Worm (Caenorhabditis elegans) whole organism, L2 larva: ENCODE measurements around the gene arl-6.

ENCODE experiments used
- aly-2 ChIP-seq: fragments of 150-350 bp; optimal IDR thresholded peaks from 2 replicates; lab custom pipeline; 2014; ENCODE audit warnings: missing biosample characterization, missing genetic modification characterization
- fos-1 ChIP-seq: fragments of 150-350 bp; optimal IDR thresholded peaks from 2 replicates; lab custom pipeline; 2014; ENCODE audit warnings: missing biosample characterization, missing genetic modification characterization
- gmeb-1 ChIP-seq: fragments of 150-350 bp; optimal IDR thresholded peaks from 2 replicates; lab custom pipeline; 2014; ENCODE audit warnings: missing biosample characterization, missing genetic modification characterization
- lsy-2 ChIP-seq, 2 experiments: fragments of 150-350 bp in 1 of 2; sonication (generic microtip) in 1 of 2; optimal IDR thresholded peaks; 2 replicates each; lab custom pipeline; 2014 to 2017; ENCODE audit warnings: missing biosample characterization in 2 of 2, missing genetic modification characterization in 2 of 2
- mab-5 ChIP-seq: fragments of 150-350 bp; optimal IDR thresholded peaks from 2 replicates; lab custom pipeline; 2014; ENCODE audit warnings: missing biosample characterization, missing genetic modification characterization
- nhr-11 ChIP-seq: fragments of 150-350 bp; optimal IDR thresholded peaks from 2 replicates; lab custom pipeline; 2014; ENCODE audit warnings: missing biosample characterization, missing genetic modification characterization
- nhr-237 ChIP-seq: fragments of 150-350 bp; optimal IDR thresholded peaks from 2 replicates; lab custom pipeline; 2014; ENCODE audit warnings: missing biosample characterization, missing genetic modification characterization
- nhr-25 ChIP-seq: fragments of 150-350 bp; sonication (generic microtip); optimal IDR thresholded peaks from 3 replicates; lab custom pipeline; 2014; ENCODE audit warnings: missing biosample characterization, missing genetic modification characterization
- unc-39 ChIP-seq: fragments of 150-350 bp; optimal IDR thresholded peaks from 2 replicates; lab custom pipeline; 2014; ENCODE audit warnings: missing biosample characterization, missing genetic modification characterization
- unc-62 ChIP-seq: fragments of 150-350 bp; optimal IDR thresholded peaks from 2 replicates; lab custom pipeline; 2014; ENCODE audit warnings: missing biosample characterization, missing genetic modification reagents, missing genetic modification characterization
- ztf-11 ChIP-seq: sonication (generic microtip); optimal IDR thresholded peaks from 2 replicates; lab custom pipeline; 2017; ENCODE audit warnings: missing biosample characterization, missing genetic modification characterization

- TF ChIP-seq ztf-11 (tag; lab: Kevin White, UChicago) (no peak), gmeb-1 (no peak), lsy-2 (tag; optimal IDR thresholded peaks at IDR 0.05; lab: Kevin White, UChicago) (no peak), nhr-25 (no peak), nhr-237 (tag; lab: Kevin White, UChicago) (no peak), mab-5 (no peak), aly-2 (tag; lab: Kevin White, UChicago) (no peak), unc-62 (GFP tag; lab: Kevin White, UChicago) (no peak), fos-1 (tag; lab: Kevin White, UChicago) (no peak), unc-39 (tag; lab: Kevin White, UChicago) (no peak), nhr-11 (tag; lab: Kevin White, UChicago) (no peak)
These were observed 12.0 kb upstream of the arl-6 start, which contains the start of gene F26A1.3 for ce11 chrIII:4826606-4827005.
